Fruit fly (Drosophila melanogaster): ENCODE data around the gene Gr93b.

Gr93b gene

DNA sequence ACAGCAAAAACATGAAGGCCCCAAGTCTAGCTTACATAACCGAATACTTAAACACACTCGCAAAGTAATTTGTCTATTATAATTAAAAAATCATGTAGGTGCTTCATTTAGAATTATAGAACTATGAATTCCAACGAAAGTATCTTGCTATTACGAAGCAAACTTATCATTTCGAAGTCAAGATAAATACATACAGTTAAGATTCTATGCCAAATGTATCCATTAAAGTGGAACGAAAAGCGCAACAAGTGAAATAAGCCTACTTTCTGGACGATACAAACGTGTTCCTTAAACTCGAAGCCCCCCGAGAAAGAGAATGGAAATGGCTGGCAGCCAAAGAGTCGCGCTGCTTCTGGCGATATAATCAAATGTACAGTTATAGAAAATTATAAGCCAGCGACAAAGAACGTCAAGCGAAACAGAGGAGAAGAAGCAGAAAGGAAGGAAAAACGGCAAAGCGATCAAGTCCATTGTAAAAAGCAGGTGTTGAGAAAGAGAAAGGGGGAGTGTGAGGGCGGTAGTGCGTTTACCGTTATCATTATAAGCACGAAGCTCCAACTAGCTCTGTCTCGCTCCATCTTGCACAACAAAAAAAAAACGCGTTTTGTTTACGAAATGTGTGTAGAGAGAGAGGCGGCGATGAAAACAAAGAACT is 9.1 kb upstream of the Gr93b start (continued):
- TF ChIP-seq CG13123 (GFP tag; optimal IDR thresholded peaks at IDR 0.05): no peak
- TF ChIP-seq CG2678 (tag; optimal IDR thresholded peaks at IDR 0.05): peak; percentile 59
- TF ChIP-seq CG15269 (tag; optimal IDR thresholded peaks at IDR 0.05): peak; percentile 42
- peak; percentile 41; the same call in 1 of the 2 replicates for TF ChIP-seq vvl (GFP tag; IDR thresholded peaks at IDR 0.05)
- peak; percentile 44; the same call in 2 of the 3 replicates for TF ChIP-seq dysf (GFP tag; IDR thresholded peaks at IDR 0.05)
- TF ChIP-seq lab (GFP tag; optimal IDR thresholded peaks at IDR 0.05): peak; percentile 52
- peak; percentile 15 for TF ChIP-seq nmo (GFP tag; optimal IDR thresholded peaks at IDR 0.05)
- peak; percentile 29 for TF ChIP-seq dmrt99B (tag; optimal IDR thresholded peaks at IDR 0.05)
- TF ChIP-seq lmd (GFP tag; IDR thresholded peaks at IDR 0.05): 0 out of 2 replicates have a peak, but pooled peaks have one; percentile 43
- peak; percentile 20 for TF ChIP-seq CG18619 (GFP tag; optimal IDR thresholded peaks at IDR 0.05)
- no peak for TF ChIP-seq fd64A (GFP tag; optimal IDR thresholded peaks at IDR 0.05)
- peak; percentile 6 for TF ChIP-seq CG10267 (tag; optimal IDR thresholded peaks at IDR 0.05)
- TF ChIP-seq CG9817 (tag; optimal IDR thresholded peaks at IDR 0.05): peak; percentile 50
- TF ChIP-seq Atf6 (GFP tag; IDR thresholded peaks at IDR 0.05): peak; percentile 59; the same call in 1 of the 2 replicates
- TF ChIP-seq Ssrp (tag; optimal IDR thresholded peaks at IDR 0.05): peak; percentile 3
- peak; percentile 32 for TF ChIP-seq Dek (tag; optimal IDR thresholded peaks at IDR 0.05)
- peak; percentile 15 for TF ChIP-seq CG13775 (GFP tag; optimal IDR thresholded peaks at IDR 0.05)
- TF ChIP-seq Bgb (GFP tag; IDR thresholded peaks at IDR 0.05; ENCODE audit: partially characterized antibody): 0 out of 2 replicates have a peak, but pooled peaks have one; percentile 21
- peak; percentile 6 for TF ChIP-seq CG3163 (GFP tag; optimal IDR thresholded peaks at IDR 0.05)
- TF ChIP-seq tup (GFP tag; optimal IDR thresholded peaks at IDR 0.05): no peak
- no peak for TF ChIP-seq CG12071 (GFP tag; optimal IDR thresholded peaks at IDR 0.05)
- TF ChIP-seq CG10979 (tag; optimal IDR thresholded peaks at IDR 0.05): peak; percentile 23
- TF ChIP-seq phol (tag; optimal IDR thresholded peaks at IDR 0.05): peak; percentile 15
- TF ChIP-seq CG18476 (GFP tag; optimal IDR thresholded peaks at IDR 0.05): peak; percentile 6
- peak; percentile 14 for TF ChIP-seq CoRest (tag; optimal IDR thresholded peaks at IDR 0.05)
- no peak for TF ChIP-seq Usf (GFP tag; optimal IDR thresholded peaks at IDR 0.05)
- TF ChIP-seq corto (GFP tag; optimal IDR thresholded peaks at IDR 0.05): no peak
- TF ChIP-seq Xrp1 (GFP tag; IDR thresholded peaks at IDR 0.05): peak; percentile 26; the same call in 1 of the 2 replicates
- TF ChIP-seq kni (GFP tag; optimal IDR thresholded peaks at IDR 0.05): peak; percentile 63
- peak; percentile 14 for TF ChIP-seq Blimp-1 (GFP tag; optimal IDR thresholded peaks at IDR 0.05)
- no peak for TF ChIP-seq Elba2 (GFP tag; optimal IDR thresholded peaks at IDR 0.05)
- peak; percentile 67 for TF ChIP-seq sens (GFP tag)
- peak; percentile 10 for TF ChIP-seq Deaf1 (tag; optimal IDR thresholded peaks at IDR 0.05)
- peak; percentile 23 for TF ChIP-seq Fer1 (GFP tag; optimal IDR thresholded peaks at IDR 0.05)
- TF ChIP-seq hb (GFP tag; IDR thresholded peaks at IDR 0.05; ENCODE audit: partially characterized antibody): no peak
- peak; percentile 10 for TF ChIP-seq CG17359 (tag; optimal IDR thresholded peaks at IDR 0.05)
- peak; percentile 32; the same call in 1 of the 2 replicates for TF ChIP-seq CG9932 (GFP tag; IDR thresholded peaks at IDR 0.05)
- no peak for TF ChIP-seq sd (tag; optimal IDR thresholded peaks at IDR 0.05)
- peak; percentile 31; the same call in 1 of the 2 replicates for TF ChIP-seq CG31441 (GFP tag; IDR thresholded peaks at IDR 0.05)
- no peak for TF ChIP-seq trh (GFP tag; optimal IDR thresholded peaks at IDR 0.05)
- peak; percentile 46 for TF ChIP-seq CG7556 (GFP tag; optimal IDR thresholded peaks at IDR 0.05)
